Worm (Caenorhabditis elegans) whole organism, L4/young adult: ENCODE results near the gene pqn-80.

ENCODE experiments used
- W03F9.2 ChIP-seq: fragments of 150-350 bp; optimal IDR thresholded peaks from 2 replicates; lab custom pipeline; 2014; ENCODE audit warnings: missing biosample characterization, missing genetic modification characterization
- dao-5 ChIP-seq: sonication (generic microtip); optimal IDR thresholded peaks from 2 replicates; lab custom pipeline; 2016; ENCODE audit warnings: missing genotype, missing genetic modification characterization, moderate library complexity, missing compliant biosample characterization
- him-1 ChIP-seq: sonication (generic microtip); optimal IDR thresholded peaks from 2 replicates; lab custom pipeline; 2016; ENCODE audit warnings: missing genotype, missing genetic modification reagents, missing genetic modification characterization, missing compliant biosample characterization

pqn-80 gene

DNA sequence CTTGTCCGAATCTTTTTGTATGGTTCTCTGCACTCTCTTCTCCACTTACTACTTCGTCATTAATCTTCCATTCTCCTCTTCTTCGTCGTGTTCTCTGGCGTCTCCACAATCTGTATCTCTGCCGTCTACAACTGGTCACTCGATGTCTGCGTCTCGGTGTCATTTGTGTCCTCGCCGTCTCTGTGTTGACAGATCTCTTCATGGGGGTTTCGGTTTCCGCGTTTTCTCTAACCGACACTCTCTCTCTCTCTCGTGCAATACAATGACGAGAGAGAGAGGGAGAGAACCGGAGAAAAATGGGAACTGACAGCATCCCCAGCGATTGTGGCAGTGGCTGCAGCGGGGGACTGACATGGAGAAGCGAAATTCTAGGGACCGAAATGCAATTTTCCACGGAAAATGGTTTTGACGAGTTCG is 13.8 kb upstream of the pqn-80 start:
- TF ChIP-seq W03F9.2 (tag; lab: Kevin White, UChicago) (peak; percentile 92), him-1 (peak; percentile 95), dao-5 (tag; lab: Kevin White, UChicago) (no peak)

DNA sequence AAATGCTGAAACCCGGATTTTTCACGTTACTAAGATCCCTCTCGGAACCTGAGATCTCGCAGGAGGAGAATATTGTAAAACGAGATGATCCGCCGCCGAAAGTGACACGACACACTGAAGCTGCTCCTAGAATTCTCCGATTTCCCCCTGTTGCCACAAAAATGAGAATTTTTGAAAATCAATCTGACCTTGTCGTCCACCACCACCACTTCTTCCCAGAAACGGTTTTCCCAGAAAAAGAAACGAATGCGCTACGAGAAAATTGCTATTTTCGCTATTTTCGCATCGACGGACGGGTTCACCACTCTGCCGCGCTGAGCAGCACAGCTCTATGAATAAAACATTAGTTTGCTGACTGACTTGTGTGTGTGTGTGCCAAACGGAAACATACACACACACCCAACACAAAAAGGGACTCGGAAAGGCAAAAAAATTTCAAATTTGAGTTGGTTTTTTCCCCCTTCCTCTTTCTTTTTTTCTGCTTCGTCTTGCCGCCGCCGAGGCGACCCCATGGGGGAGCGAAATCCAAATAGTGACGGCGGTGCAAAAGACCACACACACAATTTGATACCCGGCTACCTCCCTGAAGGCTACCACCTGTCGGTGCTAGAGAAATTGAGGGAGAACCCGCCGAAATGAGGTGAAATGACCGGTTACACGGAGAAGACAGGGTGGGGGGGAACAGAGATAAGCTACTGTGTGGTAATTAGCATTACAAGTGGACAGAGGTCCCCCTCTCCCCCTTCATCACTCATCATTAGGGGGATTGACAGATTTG is 13.0 kb upstream of the pqn-80 start:
- TF ChIP-seq dao-5 (tag; lab: Kevin White, UChicago) (no peak), W03F9.2 (tag; lab: Kevin White, UChicago) (no peak), him-1 (no peak)

DNA sequence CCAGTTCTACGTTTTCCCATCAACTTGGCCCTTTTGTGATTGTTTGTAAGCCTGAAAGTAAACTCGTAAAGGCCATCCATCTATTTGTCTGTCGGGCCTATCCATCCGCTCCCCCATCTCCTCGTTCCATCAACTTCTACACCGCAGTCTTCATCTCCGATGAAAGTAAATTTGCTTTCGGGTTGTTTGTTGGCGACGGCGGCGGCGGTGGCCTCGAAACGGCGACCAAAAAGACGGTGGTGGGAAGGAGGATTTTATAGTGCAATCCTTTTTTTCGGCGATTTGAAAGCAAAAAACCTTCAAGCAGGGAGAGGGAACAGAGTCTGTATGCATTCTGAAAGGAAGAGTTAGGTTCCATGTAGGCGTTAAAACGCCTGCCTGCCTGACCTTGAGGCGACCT is 12.2 kb upstream of the pqn-80 start:
- no peak for TF ChIP-seq him-1
- TF ChIP-seq W03F9.2 (tag; lab: Kevin White, UChicago): no peak
- TF ChIP-seq dao-5 (tag; lab: Kevin White, UChicago): no peak

DNA sequence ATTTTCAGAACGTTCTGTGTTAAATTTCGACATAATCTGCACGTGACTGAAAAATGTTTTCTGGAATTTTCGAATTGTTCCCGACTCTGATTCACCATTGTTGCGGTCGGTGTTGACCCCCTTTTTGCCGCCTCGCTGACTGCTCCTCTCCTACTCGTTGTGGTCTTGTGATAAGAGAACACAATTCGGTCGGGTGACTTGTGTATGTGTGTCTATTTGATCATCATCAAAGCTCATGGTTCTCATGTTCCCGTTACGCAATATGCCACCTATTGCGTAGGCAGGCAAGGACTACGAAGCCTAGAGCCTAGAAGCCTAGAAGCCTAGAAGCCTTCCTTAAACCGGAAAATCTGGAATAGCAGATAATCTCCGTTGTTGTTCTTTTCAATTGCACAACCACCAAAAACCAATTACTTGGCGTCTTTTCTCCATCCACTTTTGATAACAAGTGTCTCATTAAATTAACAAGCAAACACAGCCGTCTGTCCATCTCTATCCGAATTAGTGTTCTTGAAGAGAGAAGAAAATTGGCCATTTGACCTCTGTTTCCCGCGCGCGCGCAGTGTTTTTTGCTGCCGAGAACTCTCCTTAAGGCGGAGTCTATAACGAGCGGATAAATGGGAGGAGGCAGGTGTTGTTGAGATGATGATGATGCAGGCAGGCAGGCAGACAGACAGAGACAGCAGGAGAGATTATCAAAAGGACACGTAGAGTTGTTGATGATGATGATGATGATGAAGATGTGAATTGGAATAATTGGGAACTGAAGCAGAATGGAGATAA is 11.5 kb upstream of the pqn-80 start:
- peak; percentile 9 for TF ChIP-seq him-1
- peak; percentile 31 for TF ChIP-seq W03F9.2 (tag; lab: Kevin White, UChicago)
- peak; percentile 27 for TF ChIP-seq dao-5 (tag; lab: Kevin White, UChicago)

DNA sequence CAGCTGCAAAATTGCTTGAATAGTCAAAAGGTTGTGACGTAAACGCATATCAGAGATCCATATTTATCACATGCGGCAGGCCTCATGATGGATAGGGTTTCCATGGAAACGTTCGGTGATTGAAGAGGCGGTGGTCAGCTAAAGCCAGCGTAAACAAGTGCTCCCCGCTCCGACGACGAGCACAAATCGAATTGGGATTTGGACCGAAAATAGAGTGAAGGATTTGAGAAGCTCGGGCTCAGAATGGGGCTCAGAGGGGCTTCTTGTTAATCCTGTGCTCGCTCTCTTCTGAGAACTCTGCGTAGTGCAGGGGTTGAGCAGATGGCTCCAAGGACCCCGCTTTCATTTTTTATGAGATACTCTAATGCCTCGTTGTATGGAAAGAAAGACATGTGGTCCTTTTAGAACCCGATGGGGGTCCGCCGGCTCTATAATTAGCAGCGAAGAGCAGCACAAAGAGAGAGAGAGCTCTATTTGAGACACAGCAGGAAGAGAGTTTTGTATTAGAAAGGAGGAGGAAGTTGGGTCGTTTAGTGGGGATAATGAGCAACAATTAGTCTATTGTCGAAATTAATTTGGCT is 10.4 kb upstream of the pqn-80 start:
- TF ChIP-seq dao-5 (tag; lab: Kevin White, UChicago) (no peak), W03F9.2 (tag; lab: Kevin White, UChicago) (no peak), him-1 (no peak)

DNA sequence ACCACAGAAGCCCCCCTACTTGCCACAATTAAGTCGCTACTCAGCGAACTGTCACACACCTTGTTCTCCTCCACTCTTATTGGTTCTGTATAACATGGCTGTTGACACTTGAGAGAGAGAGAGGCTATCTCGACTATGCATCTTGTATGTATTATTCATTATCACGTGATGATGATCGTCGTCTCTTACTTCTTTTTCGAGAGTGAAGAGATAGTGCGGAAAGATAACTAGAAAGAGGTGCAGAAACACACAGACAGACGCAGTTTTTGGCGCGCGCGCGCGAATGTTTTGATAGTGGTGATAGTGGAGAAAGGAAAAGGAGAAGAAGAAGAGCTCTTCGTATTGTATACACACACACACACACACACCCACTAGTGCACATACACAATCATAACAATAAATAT is 9.4 kb upstream of the pqn-80 start:
- TF ChIP-seq him-1 (no peak), W03F9.2 (tag; lab: Kevin White, UChicago) (peak; percentile 16)

DNA sequence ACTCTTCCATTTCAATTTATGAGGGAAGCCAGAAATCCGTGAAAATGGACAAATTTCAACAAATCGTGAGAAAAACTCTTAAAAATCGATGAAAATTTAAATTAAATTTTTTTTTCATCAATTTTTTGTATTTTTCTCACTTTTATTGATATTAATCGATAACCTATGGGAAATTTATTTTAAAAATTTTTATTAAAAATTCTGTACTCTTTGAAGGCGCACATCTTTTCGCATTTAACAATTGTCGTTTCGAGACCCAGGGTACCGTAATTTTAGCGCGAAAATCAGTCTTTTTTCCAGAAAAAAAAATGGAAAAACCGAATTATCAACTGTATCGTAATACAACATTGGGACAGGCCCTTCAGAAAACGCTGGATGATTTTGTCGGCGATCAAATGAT is 1.9 kb upstream of the pqn-80 start, which contains the start of gene gtf-2A2:
Gene gtf-2A2, plus strand, starts transcription at position 301 of the 400 bp plus-strand sequence.
- TF ChIP-seq dao-5 (tag; lab: Kevin White, UChicago) (no peak), W03F9.2 (tag; lab: Kevin White, UChicago) (no peak), him-1 (no peak)

DNA sequence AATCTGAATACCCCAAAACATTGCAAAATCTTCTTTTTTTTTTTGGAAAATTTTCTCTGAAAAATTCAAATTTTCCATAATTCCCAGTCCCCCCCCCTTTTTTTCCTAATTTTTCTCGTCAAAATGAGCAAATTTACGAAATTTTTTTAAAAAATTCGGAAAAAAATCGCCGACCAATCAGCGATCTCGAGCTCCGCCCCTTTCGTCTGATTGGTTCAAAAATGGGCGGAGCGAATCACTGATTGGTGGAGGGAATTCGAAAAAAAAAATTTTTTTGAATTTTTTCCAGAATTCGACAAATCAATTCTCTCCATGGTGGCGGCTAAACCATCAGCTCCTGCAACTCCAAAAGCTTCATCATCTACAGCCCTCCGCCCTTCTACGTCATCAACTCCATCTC is 12.2 kb downstream of the pqn-80 start:
- TF ChIP-seq dao-5 (tag; lab: Kevin White, UChicago): no peak
- TF ChIP-seq him-1: no peak
- no peak for TF ChIP-seq W03F9.2 (tag; lab: Kevin White, UChicago)

DNA sequence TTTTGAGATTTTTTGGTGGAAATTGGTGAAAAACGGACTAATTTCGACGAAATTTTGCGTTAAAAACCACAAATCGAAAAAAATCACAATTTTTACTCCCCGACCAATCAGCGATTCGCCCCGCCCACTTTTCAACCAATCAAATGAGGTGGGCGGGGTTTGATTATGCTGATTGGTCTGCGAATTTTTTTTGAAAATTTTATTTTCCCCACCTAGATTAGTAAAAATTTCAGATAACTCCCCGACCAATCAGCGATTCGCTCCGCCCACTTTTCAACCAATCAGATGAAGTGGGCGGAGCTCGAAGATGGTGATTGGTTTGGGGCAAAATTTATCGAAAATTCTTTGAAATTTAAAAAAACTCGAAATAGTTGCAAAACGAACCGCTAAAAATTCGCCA is 12.8 kb downstream of the pqn-80 start:
- TF ChIP-seq him-1: no peak
- no peak for TF ChIP-seq W03F9.2 (tag; lab: Kevin White, UChicago)
- no peak for TF ChIP-seq dao-5 (tag; lab: Kevin White, UChicago)

DNA sequence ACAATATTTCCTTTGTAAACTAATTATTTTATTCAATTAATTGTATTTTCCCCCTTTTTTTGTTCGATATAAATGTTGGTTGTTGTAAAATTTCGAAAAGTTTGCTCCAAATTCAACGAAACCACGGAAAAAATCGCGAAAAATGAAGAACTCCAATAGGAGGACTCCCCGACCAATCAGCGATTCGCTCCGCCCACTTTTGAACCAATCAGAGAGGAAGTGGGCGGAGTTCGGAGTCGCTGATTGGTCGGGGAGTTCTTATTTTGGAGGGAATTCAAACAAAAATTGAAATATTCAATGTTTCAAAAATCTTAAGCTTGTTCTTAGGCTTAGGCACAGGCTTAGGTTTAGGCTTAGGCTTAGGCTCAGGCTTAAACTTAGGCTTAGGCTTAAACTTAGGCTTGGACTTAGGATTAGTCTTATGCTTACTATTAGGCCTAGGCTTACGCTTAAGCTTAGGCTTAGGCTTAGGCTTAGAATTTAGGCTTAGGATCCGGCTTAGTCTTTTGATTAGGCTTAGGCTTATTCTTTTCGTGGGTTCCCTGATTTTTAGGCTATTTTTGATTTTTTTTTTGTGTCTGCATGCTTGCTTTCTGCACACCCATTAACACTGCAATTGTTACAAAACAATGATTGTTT is 14.1 kb downstream of the pqn-80 start:
- TF ChIP-seq him-1 (no peak), W03F9.2 (tag; lab: Kevin White, UChicago) (no peak), dao-5 (tag; lab: Kevin White, UChicago) (no peak)

DNA sequence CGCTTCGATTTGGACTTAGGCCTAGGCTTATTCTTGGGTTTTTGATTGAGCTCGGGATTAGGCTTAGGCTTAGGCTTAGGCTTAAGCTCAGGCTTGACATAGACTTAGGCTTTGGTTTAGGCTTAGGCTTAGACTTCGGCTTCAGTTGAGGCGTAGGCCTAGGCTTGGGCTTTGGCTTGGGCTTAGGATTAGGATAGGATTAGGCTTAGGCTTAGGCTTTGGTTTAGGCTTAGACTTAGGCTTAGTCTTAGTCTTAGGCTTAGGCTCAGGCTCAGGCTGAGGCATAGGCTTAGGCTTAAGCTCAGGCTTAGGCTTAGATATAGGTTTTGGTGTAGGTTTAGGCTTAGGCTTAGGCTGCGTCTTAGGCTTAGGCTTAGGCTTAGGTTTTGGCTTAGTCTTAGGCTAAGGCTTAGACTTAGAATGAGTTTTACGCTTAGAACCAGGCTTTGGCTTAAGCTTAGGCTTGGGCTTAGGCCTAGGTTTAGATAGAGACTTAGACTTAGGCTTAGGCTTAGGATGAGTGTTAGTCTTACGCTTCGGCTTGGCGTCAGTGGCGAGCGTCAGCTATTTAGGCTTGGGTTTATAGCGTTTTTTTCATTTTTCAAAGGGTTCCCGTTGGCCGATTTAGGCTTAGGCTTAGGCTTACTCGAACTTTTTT is 16.3 kb downstream of the pqn-80 start:
- TF ChIP-seq W03F9.2 (tag; lab: Kevin White, UChicago) (no peak), him-1 (no peak), dao-5 (tag; lab: Kevin White, UChicago) (no peak)

DNA sequence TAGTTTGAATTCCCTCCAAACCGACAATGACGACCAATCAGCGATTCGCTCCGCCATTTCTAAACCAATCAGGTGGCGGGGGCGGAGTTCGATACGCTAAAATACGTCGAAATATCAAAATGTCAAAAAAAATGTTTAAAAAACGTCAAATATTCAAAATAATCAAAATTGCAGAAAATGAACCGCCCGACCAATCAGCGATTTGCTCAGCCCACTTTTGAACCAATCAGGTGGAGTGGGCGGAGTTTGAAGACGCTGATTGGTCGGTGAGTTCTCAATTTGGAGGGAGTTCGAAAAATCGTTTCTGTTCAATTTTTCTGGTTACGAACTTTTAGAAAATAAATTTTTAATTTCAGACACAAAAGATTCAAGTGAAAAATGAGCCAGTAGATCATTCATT is 18.3 kb downstream of the pqn-80 start:
- TF ChIP-seq him-1 (no peak), dao-5 (tag; lab: Kevin White, UChicago) (no peak), W03F9.2 (tag; lab: Kevin White, UChicago) (no peak)

DNA sequence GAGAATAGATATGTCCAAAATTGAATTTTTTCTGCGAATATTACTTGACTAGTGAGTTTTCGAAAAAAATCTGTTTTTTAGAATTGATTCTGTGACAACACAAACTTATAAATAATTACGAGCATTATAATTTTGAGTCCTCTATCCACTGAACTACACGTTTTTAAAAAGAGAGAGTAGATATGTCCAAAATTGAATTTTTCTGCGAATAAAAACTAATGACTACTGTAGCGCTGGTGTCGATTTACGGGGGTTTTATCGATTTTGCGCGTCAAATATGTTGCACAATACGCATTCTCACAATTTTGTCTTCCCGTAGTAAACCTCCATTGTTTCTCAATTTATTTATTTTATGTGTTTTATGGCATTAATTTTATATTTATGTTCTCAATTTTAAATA is 25.6 kb downstream of the pqn-80 start:
- TF ChIP-seq dao-5 (tag; lab: Kevin White, UChicago): no peak
- TF ChIP-seq him-1: no peak
- no peak for TF ChIP-seq W03F9.2 (tag; lab: Kevin White, UChicago)
